Fruit fly (Drosophila melanogaster): Measurements from ENCODE around the gene CG43203.

dm6 chr3R:19393060-19393459 is 39.2 kb downstream of the CG43203 start, which contains the start of gene CG3739:
- TF ChIP-seq CG8301 (tag; optimal IDR thresholded peaks at IDR 0.05) = no peak
- no peak for TF ChIP-seq CG13204 (GFP tag; optimal IDR thresholded peaks at IDR 0.05)
- no peak for TF ChIP-seq CG34367 (tag; optimal IDR thresholded peaks at IDR 0.05)
- no peak for TF ChIP-seq CG4496 (GFP tag; IDR thresholded peaks at IDR 0.05)
- TF ChIP-seq Pif1A (GFP tag; optimal IDR thresholded peaks at IDR 0.05) = no peak
- no peak for TF ChIP-seq Snoo (tag; optimal IDR thresholded peaks at IDR 0.05)
- no peak for TF ChIP-seq EcR (GFP tag; optimal IDR thresholded peaks at IDR 0.05)
